Worm (Caenorhabditis elegans) whole organism, L4 larva: ENCODE measurements around the gene slc-25A18.1.
A peak's percentile ranks its signal among the peaks of the same experiment; 100 is the strongest.

Experiments
- F26F4.8 ChIP-seq: fragments of 200-800 bp; sonication (Bioruptor generic); conservative IDR thresholded peaks from 2 replicates; pipeline ENCODE4 v1.3.6; 2022; ENCODE audit warnings: missing genetic modification characterization, missing compliant biosample characterization
- F44E2.7 ChIP-seq: fragments of 200-800 bp; sonication (Bioruptor generic); IDR thresholded peaks from 2 replicates; pipeline ENCODE4 v2.1.2; 2022; ENCODE audit warnings: missing genetic modification characterization, missing compliant biosample characterization
- R02D3.7 ChIP-seq: fragments of 150-350 bp; sonication (generic microtip); optimal IDR thresholded peaks from 3 replicates; lab custom pipeline; 2014; ENCODE audit warnings: missing biosample characterization, missing genetic modification characterization
- T20F7.1 ChIP-seq: fragments of 200-800 bp; sonication (Bioruptor generic); optimal IDR thresholded peaks from 2 replicates; lab custom pipeline; 2018; ENCODE audit warnings: mild to moderate bottlenecking, missing genetic modification characterization, missing compliant biosample characterization
- Y105C5A.15 ChIP-seq: fragments of 200-800 bp; sonication (Bioruptor generic); IDR thresholded peaks from 2 replicates; pipeline ENCODE4 v1.3.6; 2022; ENCODE audit warnings: missing genetic modification characterization, missing compliant biosample characterization
- ZK337.2 ChIP-seq: fragments of 200-800 bp; sonication (Bioruptor generic); IDR thresholded peaks from 2 replicates; pipeline ENCODE4 v1.3.6; 2022; ENCODE audit warnings: missing genetic modification reagents, missing genetic modification characterization, missing compliant biosample characterization
- ZK546.5 ChIP-seq, 2 experiments: sonication (generic microtip); optimal IDR thresholded peaks; 2 replicates each; lab custom pipeline; 2017; ENCODE audit warnings: missing biosample characterization in 2 of 2, missing genetic modification characterization in 2 of 2
- aly-2 ChIP-seq: sonication (generic microtip); optimal IDR thresholded peaks from 2 replicates; lab custom pipeline; 2018; ENCODE audit warnings: missing biosample characterization, missing genetic modification characterization
- ama-1 ChIP-seq: fragments of 150-350 bp; optimal IDR thresholded peaks from 2 replicates; lab custom pipeline; 2014; ENCODE audit warnings: inconsistent platforms, mixed read lengths
- ceh-20 ChIP-seq: fragments of 200-800 bp; sonication (Bioruptor generic); IDR thresholded peaks from 2 replicates; pipeline ENCODE4 v1.3.6; 2022; ENCODE audit warnings: missing genetic modification reagents, missing genetic modification characterization, missing compliant biosample characterization
- ceh-82 ChIP-seq: sonication (generic microtip); optimal IDR thresholded peaks from 2 replicates; lab custom pipeline; 2017; ENCODE audit warnings: missing biosample characterization, missing genetic modification characterization
- cey-2 ChIP-seq: sonication (generic microtip); optimal IDR thresholded peaks from 3 replicates; lab custom pipeline; 2017; ENCODE audit warnings: missing genetic modification characterization, mild to moderate bottlenecking, missing compliant biosample characterization, antibody characterized with exemption, borderline replicate concordance; ENCODE audit not compliant: insufficient read depth
- dmd-6 ChIP-seq: fragments of 200-800 bp; sonication (Bioruptor generic); IDR thresholded peaks from 2 replicates; pipeline ENCODE4 v1.3.6; 2022; ENCODE audit warnings: missing genetic modification reagents, missing genetic modification characterization, missing compliant biosample characterization
- dpl-1 ChIP-seq: fragments of 150-350 bp; optimal IDR thresholded peaks from 2 replicates; lab custom pipeline; 2014; ENCODE audit warnings: missing biosample characterization, missing genetic modification reagents, missing genetic modification characterization
- duxl-1 ChIP-seq: sonication (generic microtip); optimal IDR thresholded peaks from 2 replicates; lab custom pipeline; 2016; ENCODE audit warnings: mild to moderate bottlenecking, missing genetic modification characterization, moderate library complexity, missing compliant biosample characterization; ENCODE audit not compliant: poor library complexity
- dve-1 ChIP-seq: sonication (generic microtip); optimal IDR thresholded peaks from 2 replicates; lab custom pipeline; 2017; ENCODE audit warnings: antibody characterized with exemption, mild to moderate bottlenecking, missing genetic modification characterization, missing compliant biosample characterization; ENCODE audit not compliant: insufficient read depth
- fkh-10 ChIP-seq: fragments of 150-350 bp; optimal IDR thresholded peaks from 2 replicates; lab custom pipeline; 2014; ENCODE audit warnings: missing biosample characterization, missing genetic modification reagents, missing genetic modification characterization
- hif-1 ChIP-seq, 2 experiments: sonication (generic microtip); optimal IDR thresholded peaks; 2 replicates each; lab custom pipeline; 2016 to 2017; ENCODE audit warnings: missing compliant biosample characterization in 2 of 2, missing genetic modification characterization in 2 of 2, missing genetic modification reagents in 2 of 2, missing genotype in 2 of 2, mild to moderate bottlenecking in 1 of 2
- hlh-30 ChIP-seq: sonication (generic microtip); optimal IDR thresholded peaks from 2 replicates; lab custom pipeline; 2017; ENCODE audit warnings: antibody characterized with exemption, mild to moderate bottlenecking, missing genetic modification characterization, missing compliant biosample characterization; ENCODE audit not compliant: insufficient read depth
- lin-38 ChIP-seq: fragments of 200-800 bp; sonication (Bioruptor generic); IDR thresholded peaks from 2 replicates; pipeline ENCODE4 v1.3.6; 2022; ENCODE audit warnings: missing genetic modification reagents, missing genetic modification characterization, missing compliant biosample characterization
- lsy-2 ChIP-seq, 2 experiments: fragments of 150-350 bp in 1 of 2; sonication (generic microtip) in 1 of 2; optimal IDR thresholded peaks; 2 replicates each; lab custom pipeline; 2014 to 2017; ENCODE audit warnings: missing biosample characterization in 2 of 2, missing genetic modification characterization in 2 of 2
- mdt-29 ChIP-seq: fragments of 200-800 bp; sonication (Bioruptor generic); IDR thresholded peaks from 2 replicates; pipeline ENCODE4 v1.3.6; 2022; ENCODE audit warnings: missing genetic modification reagents, missing genetic modification characterization, missing compliant biosample characterization
- mes-2 ChIP-seq: sonication (generic microtip); optimal IDR thresholded peaks from 2 replicates; lab custom pipeline; 2016; ENCODE audit warnings: missing genotype, mild to moderate bottlenecking, missing genetic modification characterization, missing compliant biosample characterization; ENCODE audit not compliant: poor library complexity, severe bottlenecking
- mxl-3 ChIP-seq: fragments of 200-800 bp; sonication (Bioruptor generic); optimal IDR thresholded peaks from 2 replicates; lab custom pipeline; 2018; ENCODE audit warnings: mild to moderate bottlenecking, missing genetic modification characterization, missing compliant biosample characterization
- nhr-10 ChIP-seq: fragments of 150-350 bp; optimal IDR thresholded peaks from 2 replicates; lab custom pipeline; 2014; ENCODE audit warnings: missing biosample characterization, missing genetic modification characterization
- nhr-237 ChIP-seq: sonication (generic microtip); optimal IDR thresholded peaks from 2 replicates; lab custom pipeline; 2017; ENCODE audit warnings: missing biosample characterization, missing genetic modification characterization
- nhr-42 ChIP-seq: fragments of 200-800 bp; sonication (Bioruptor generic); IDR thresholded peaks from 2 replicates; pipeline ENCODE4 v1.3.6; 2022; ENCODE audit warnings: missing genetic modification characterization, missing compliant biosample characterization
- nhr-6 ChIP-seq: fragments of 150-350 bp; optimal IDR thresholded peaks from 2 replicates; lab custom pipeline; 2014; ENCODE audit warnings: missing biosample characterization, missing genetic modification characterization
- nhr-77 ChIP-seq: fragments of 150-350 bp; optimal IDR thresholded peaks from 2 replicates; lab custom pipeline; 2014; ENCODE audit warnings: missing biosample characterization, missing genetic modification characterization
- php-3 ChIP-seq: fragments of 200-800 bp; sonication (Bioruptor generic); IDR thresholded peaks from 2 replicates; pipeline ENCODE4 v1.3.6; 2022; ENCODE audit warnings: missing genetic modification reagents, missing genetic modification characterization, missing compliant biosample characterization
- pqm-1 ChIP-seq: sonication (generic microtip); optimal IDR thresholded peaks from 2 replicates; lab custom pipeline; 2017; ENCODE audit warnings: missing biosample characterization, missing genetic modification characterization
- set-16 ChIP-seq: fragments of 200-800 bp; sonication (Bioruptor generic); IDR thresholded peaks from 2 replicates; pipeline ENCODE4 v1.3.6; 2022; ENCODE audit warnings: missing genetic modification reagents, missing genetic modification characterization, missing compliant biosample characterization
- snpc-1.2 ChIP-seq: fragments of 200-800 bp; sonication (Bioruptor generic); IDR thresholded peaks from 2 replicates; pipeline ENCODE4 v1.3.6; 2022; ENCODE audit warnings: missing genetic modification reagents, missing genetic modification characterization, missing compliant biosample characterization
- snpc-4 ChIP-seq: fragments of 150-350 bp; optimal IDR thresholded peaks from 2 replicates; lab custom pipeline; 2014; ENCODE audit warnings: missing biosample characterization, missing genetic modification characterization
- spr-3 ChIP-seq: fragments of 200-800 bp; sonication (Bioruptor generic); optimal IDR thresholded peaks from 2 replicates; lab custom pipeline; 2018; ENCODE audit warnings: mild to moderate bottlenecking, missing genetic modification characterization, missing compliant biosample characterization
- tra-1 ChIP-seq: fragments of 200-800 bp; sonication (Bioruptor generic); IDR thresholded peaks from 2 replicates; pipeline ENCODE4 v1.3.6; 2022; ENCODE audit warnings: missing genetic modification reagents, missing genetic modification characterization, missing compliant biosample characterization
- unc-62 ChIP-seq, 3 experiments: fragments of 150-350 bp in 1 of 3; sonication (generic microtip); optimal IDR thresholded peaks in 2 of 3; peaks in 1 of 3; 1 replicate in 1 of 3; 2 replicates in 2 of 3; lab custom pipeline; 2014 to 2017; ENCODE audit warnings: missing biosample characterization in 3 of 3, missing genetic modification characterization in 3 of 3, missing genetic modification reagents in 3 of 3, missing genotype in 1 of 3
- zfp-2 ChIP-seq: sonication (generic microtip); optimal IDR thresholded peaks from 2 replicates; lab custom pipeline; 2016; ENCODE audit warnings: mild to moderate bottlenecking, missing genetic modification characterization, missing compliant biosample characterization
- zfp-3 ChIP-seq: fragments of 200-800 bp; sonication (Bioruptor generic); conservative IDR thresholded peaks from 2 replicates; pipeline ENCODE4 v1.3.6; 2022; ENCODE audit warnings: missing genetic modification reagents, missing genetic modification characterization, missing compliant biosample characterization
- zip-11 ChIP-seq: fragments of 200-800 bp; sonication (Bioruptor generic); IDR thresholded peaks from 2 replicates; pipeline ENCODE4 v1.3.6; 2022; ENCODE audit warnings: missing genetic modification characterization, missing compliant biosample characterization
- zip-2 ChIP-seq: fragments of 150-350 bp; optimal IDR thresholded peaks from 2 replicates; lab custom pipeline; 2014; ENCODE audit warnings: missing biosample characterization, missing genetic modification characterization
- ztf-11 ChIP-seq: fragments of 150-350 bp; optimal IDR thresholded peaks from 2 replicates; lab custom pipeline; 2014; ENCODE audit warnings: missing biosample characterization, missing genetic modification characterization
- ztf-7 ChIP-seq: fragments of 150-350 bp; optimal IDR thresholded peaks from 2 replicates; lab custom pipeline; 2014; ENCODE audit warnings: missing biosample characterization, missing genetic modification characterization

The slc-25A18.1 gene

DNA sequence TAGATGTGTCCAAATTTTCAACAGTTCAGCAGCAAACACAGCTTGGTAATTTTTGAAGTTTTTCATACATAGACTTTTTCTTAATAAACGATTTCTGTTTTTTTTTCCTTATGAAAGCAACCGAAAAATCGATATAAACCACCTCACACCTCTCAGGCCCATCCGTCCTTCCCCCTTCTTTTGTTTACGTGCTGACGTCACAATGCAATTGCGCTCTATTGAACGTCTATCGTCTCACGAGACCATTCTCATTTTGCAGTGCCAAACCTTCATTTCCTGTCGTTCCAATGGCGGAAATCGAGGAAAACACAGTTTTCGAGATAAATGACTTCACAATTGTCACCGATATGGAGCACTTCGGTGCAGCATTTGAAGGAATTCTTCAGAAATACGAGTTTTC lies 20.5 kb downstream of the slc-25A18.1 start, which contains the start of gene rbg-1 (continued):
- TF ChIP-seq dpl-1 (GFP tag; lab: Kevin White, UChicago) (peak; percentile 45), unc-62 (GFP tag; optimal IDR thresholded peaks at IDR 0.05 in 1 of 2; lab: Kevin White, UChicago) (no peak), unc-62 (tag; optimal IDR thresholded peaks at IDR 0.05; lab: Kevin White, UChicago) (no peak), tra-1 (GFP tag; lab: Robert Waterston, UW) (0 out of 2 replicates have a peak, but pooled peaks have one; percentile 53), ama-1 (peak; percentile 13), nhr-237 (tag; lab: Kevin White, UChicago) (no peak), mes-2 (tag; lab: Kevin White, UChicago) (peak; percentile 85), mdt-29 (GFP tag; lab: Robert Waterston, UW) (no peak), mxl-3 (peak; percentile 62), ceh-20 (GFP tag; lab: Robert Waterston, UW) (0 out of 2 replicates have a peak, but pooled peaks have one; percentile 21), duxl-1 (tag; lab: Kevin White, UChicago) (no peak), nhr-42 (GFP tag; lab: Robert Waterston, UW) (0 out of 2 replicates have a peak, but pooled peaks have one; percentile 29), dmd-6 (GFP tag; lab: Robert Waterston, UW) (peak; percentile 66), nhr-6 (tag; lab: Kevin White, UChicago) (peak; percentile 88), ZK546.5 (tag; optimal IDR thresholded peaks at IDR 0.05; lab: Kevin White, UChicago) (no peak), F26F4.8 (GFP tag; lab: Robert Waterston, UW) (no peak), F44E2.7 (no peak), hif-1 (tag; optimal IDR thresholded peaks at IDR 0.05; lab: Kevin White, UChicago) (peak in 1 of 2 experiments; percentile 45), spr-3 (no peak), Y105C5A.15 (GFP tag; lab: Robert Waterston, UW) (no peak), ztf-7 (tag; lab: Kevin White, UChicago) (no peak), ZK337.2 (GFP tag; lab: Robert Waterston, UW) (no peak), lsy-2 (tag; optimal IDR thresholded peaks at IDR 0.05; lab: Kevin White, UChicago) (peak in 1 of 2 experiments; percentile 78), ztf-11 (tag; lab: Kevin White, UChicago) (no peak), zip-11 (no peak), aly-2 (no peak), ceh-82 (tag; lab: Kevin White, UChicago) (no peak), R02D3.7 (tag; lab: Kevin White, UChicago) (no peak), zfp-2 (tag; lab: Kevin White, UChicago) (no peak)

DNA sequence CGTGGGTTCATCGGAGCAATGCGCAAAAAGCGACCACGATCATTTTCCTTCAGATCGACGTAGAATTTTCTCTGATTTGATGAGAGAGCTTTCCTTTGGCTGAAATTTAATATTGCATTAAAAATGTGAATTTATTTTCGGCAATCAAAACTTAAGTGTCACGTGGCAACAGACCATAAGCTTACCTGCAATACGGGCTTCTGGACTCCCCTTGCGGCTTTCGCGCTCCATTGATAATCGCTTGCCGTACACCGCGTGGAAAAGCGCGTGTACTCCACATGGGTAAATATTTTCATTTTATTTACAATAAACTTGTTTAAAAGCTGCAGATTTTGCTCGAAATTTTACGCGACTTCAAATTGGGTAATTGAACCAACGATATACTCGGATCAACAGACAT lies 21.2 kb downstream of the slc-25A18.1 start, which contains the start of gene plp-2:
Gene plp-2 (minus strand): TSS at position 280 of the 400 bp plus-strand sequence.
- TF ChIP-seq lin-38 (GFP tag; lab: Robert Waterston, UW) (peak; percentile 62), hlh-30 (tag; lab: Kevin White, UChicago) (peak; percentile 37), unc-62 (GFP tag; optimal IDR thresholded peaks at IDR 0.05 in 1 of 2; lab: Kevin White, UChicago) (peak in 1 of 2 experiments; percentile 79), unc-62 (tag; optimal IDR thresholded peaks at IDR 0.05; lab: Kevin White, UChicago) (no peak), hif-1 (tag; optimal IDR thresholded peaks at IDR 0.05; lab: Kevin White, UChicago) (no peak)
- TF ChIP-seq, all 104 proteins: peak for 3

- TF ChIP-seq lin-38 (GFP tag; lab: Robert Waterston, UW): peak; percentile 55
- peak; percentile 2 for TF ChIP-seq T20F7.1
- TF ChIP-seq php-3 (GFP tag; lab: Robert Waterston, UW): 0 out of 2 replicates have a peak, but pooled peaks have one; percentile 38
- peak; percentile 55 for TF ChIP-seq dmd-6 (GFP tag; lab: Robert Waterston, UW)
- peak; percentile 30 for TF ChIP-seq pqm-1
These were observed 22.1 kb downstream of the slc-25A18.1 start for ce11 chrX:14981620-14982019.

- no peak for TF ChIP-seq dmd-6 (GFP tag; lab: Robert Waterston, UW)
- TF ChIP-seq fkh-10: no peak
- no peak for TF ChIP-seq nhr-77 (tag; lab: Kevin White, UChicago)
- no peak for TF ChIP-seq zip-2 (tag; lab: Kevin White, UChicago)
- TF ChIP-seq duxl-1 (tag; lab: Kevin White, UChicago): no peak
- TF ChIP-seq zfp-3 (GFP tag; lab: Robert Waterston, UW): no peak
- no peak for TF ChIP-seq ZK337.2 (GFP tag; lab: Robert Waterston, UW)
- no peak for TF ChIP-seq snpc-1.2 (GFP tag; lab: Robert Waterston, UW)
- no peak for TF ChIP-seq hlh-30 (tag; lab: Kevin White, UChicago)
- TF ChIP-seq tra-1 (GFP tag; lab: Robert Waterston, UW): no peak
- TF ChIP-seq dve-1 (tag; lab: Kevin White, UChicago): no peak
- TF ChIP-seq snpc-4 (tag; lab: Kevin White, UChicago): no peak
- TF ChIP-seq ama-1: no peak
- TF ChIP-seq nhr-10 (tag; lab: Kevin White, UChicago): no peak
- TF ChIP-seq cey-2 (tag; lab: Kevin White, UChicago): no peak
- no peak for TF ChIP-seq F26F4.8 (GFP tag; lab: Robert Waterston, UW)
- TF ChIP-seq set-16 (GFP tag; lab: Robert Waterston, UW): no peak
- no peak for TF ChIP-seq zfp-2 (tag; lab: Kevin White, UChicago)
These were observed 24.4 kb downstream of the slc-25A18.1 start, which contains the start of gene emre-1 for ce11 chrX:14979388-14979787. Gene emre-1 (plus strand): TSS chrX:14979688.
